Worm (Caenorhabditis elegans) whole organism, midembryonic: ENCODE data around the gene srlf-9.

Experiments used
- T22C8.4 ChIP-seq: fragments of 200-800 bp; sonication (Bioruptor generic); IDR thresholded peaks from 2 replicates; pipeline ENCODE4 v1.3.6; 2022; ENCODE audit warnings: missing genetic modification characterization, missing compliant biosample characterization
- flt-1 ChIP-seq: fragments of 200-800 bp; sonication (Bioruptor generic); IDR thresholded peaks from 2 replicates; pipeline ENCODE4 v1.3.6; 2022; ENCODE audit warnings: missing genetic modification characterization, missing compliant biosample characterization
- tab-1 ChIP-seq: fragments of 200-800 bp; sonication (Bioruptor generic); IDR thresholded peaks from 2 replicates; pipeline ENCODE4 v1.3.6; 2022; ENCODE audit warnings: missing genetic modification characterization, missing compliant biosample characterization

- TF ChIP-seq flt-1 (GFP tag; lab: Robert Waterston, UW): no peak
- no peak for TF ChIP-seq T22C8.4
- TF ChIP-seq tab-1 (GFP tag; lab: Robert Waterston, UW): no peak
Observed at ce11 chrIII:13390789-13391188, 10.8 kb downstream of the srlf-9 start.
